Worm (Caenorhabditis elegans) whole organism, early embryonic: Measurements from ENCODE around the gene E02H9.3.
"Not testable (repeated sequence)": the region's sequence is repeated elsewhere in the genome, so short reads cannot be mapped to it uniquely, and the experiment has no call there.

ENCODE experiments used
- B0310.2 ChIP-seq: sonication (generic microtip); optimal IDR thresholded peaks from 2 replicates; lab custom pipeline; 2016; ENCODE audit warnings: mild to moderate bottlenecking, missing genetic modification characterization, missing compliant biosample characterization
- F13C5.2 ChIP-seq: sonication (generic microtip); optimal IDR thresholded peaks from 2 replicates; lab custom pipeline; 2017; ENCODE audit warnings: mild to moderate bottlenecking, missing genetic modification characterization, inconsistent platforms, missing compliant biosample characterization
- aly-1 ChIP-seq: sonication (generic microtip); optimal IDR thresholded peaks from 2 replicates; lab custom pipeline; 2016; ENCODE audit warnings: missing genetic modification characterization, missing compliant biosample characterization
- ama-1 ChIP-seq: fragments of 150-350 bp; optimal IDR thresholded peaks from 2 replicates; lab custom pipeline; 2014
- ceh-13 ChIP-seq: fragments of 200-800 bp; sonication (Bioruptor generic); optimal IDR thresholded peaks from 2 replicates; lab custom pipeline; 2018; ENCODE audit warnings: mild to moderate bottlenecking, missing genetic modification characterization, missing compliant biosample characterization
- ceh-36 ChIP-seq: sonication (generic microtip); optimal IDR thresholded peaks from 2 replicates; lab custom pipeline; 2016; ENCODE audit warnings: missing genetic modification characterization, inconsistent platforms, missing compliant biosample characterization
- ets-7 ChIP-seq: sonication (generic microtip); optimal IDR thresholded peaks from 2 replicates; lab custom pipeline; 2016; ENCODE audit warnings: missing genotype, missing genetic modification characterization, missing compliant biosample characterization
- flt-1 ChIP-seq: fragments of 200-800 bp; sonication (Bioruptor generic); IDR thresholded peaks from 2 replicates; pipeline ENCODE4 v1.3.6; 2022; ENCODE audit warnings: missing genetic modification characterization, missing compliant biosample characterization
- hmbx-1 ChIP-seq: sonication (generic microtip); optimal IDR thresholded peaks from 2 replicates; lab custom pipeline; 2016; ENCODE audit warnings: mild to moderate bottlenecking, missing genetic modification characterization, missing compliant biosample characterization
- hmg-4 ChIP-seq: fragments of 200-800 bp; sonication (Bioruptor generic); optimal IDR thresholded peaks from 2 replicates; lab custom pipeline; 2018; ENCODE audit warnings: mild to moderate bottlenecking, missing genetic modification characterization, missing compliant biosample characterization
- hnd-1 ChIP-seq: sonication (generic microtip); optimal IDR thresholded peaks from 2 replicates; lab custom pipeline; 2016; ENCODE audit warnings: missing genetic modification characterization, missing compliant biosample characterization
- pes-1 ChIP-seq: fragments of 200-800 bp; sonication (Bioruptor generic); IDR thresholded peaks from 2 replicates; pipeline ENCODE4 v1.3.6; 2022; ENCODE audit warnings: missing genetic modification reagents, missing genetic modification characterization, missing compliant biosample characterization
- scrt-1 ChIP-seq: fragments of 200-800 bp; sonication (Bioruptor generic); IDR thresholded peaks from 2 replicates; pipeline ENCODE4 v1.3.6; 2022; ENCODE audit warnings: missing genetic modification characterization, missing compliant biosample characterization
- sea-1 ChIP-seq: fragments of 200-800 bp; sonication (Bioruptor generic); conservative IDR thresholded peaks from 2 replicates; pipeline ENCODE4 v1.3.6; 2022; ENCODE audit warnings: missing genetic modification characterization, missing compliant biosample characterization
- tbx-11 ChIP-seq: fragments of 200-800 bp; sonication (Bioruptor generic); IDR thresholded peaks from 2 replicates; pipeline ENCODE4 v1.3.6; 2022; ENCODE audit warnings: missing genetic modification characterization, missing compliant biosample characterization
- tbx-37 ChIP-seq: fragments of 200-800 bp; sonication (Bioruptor generic); conservative IDR thresholded peaks from 2 replicates; pipeline ENCODE4 v1.3.6; 2022; ENCODE audit warnings: missing genetic modification reagents, missing genetic modification characterization, missing compliant biosample characterization
- tra-4 ChIP-seq: sonication (generic microtip); optimal IDR thresholded peaks from 2 replicates; lab custom pipeline; 2017; ENCODE audit warnings: missing genetic modification characterization, missing compliant biosample characterization

The E02H9.3 gene

DNA sequence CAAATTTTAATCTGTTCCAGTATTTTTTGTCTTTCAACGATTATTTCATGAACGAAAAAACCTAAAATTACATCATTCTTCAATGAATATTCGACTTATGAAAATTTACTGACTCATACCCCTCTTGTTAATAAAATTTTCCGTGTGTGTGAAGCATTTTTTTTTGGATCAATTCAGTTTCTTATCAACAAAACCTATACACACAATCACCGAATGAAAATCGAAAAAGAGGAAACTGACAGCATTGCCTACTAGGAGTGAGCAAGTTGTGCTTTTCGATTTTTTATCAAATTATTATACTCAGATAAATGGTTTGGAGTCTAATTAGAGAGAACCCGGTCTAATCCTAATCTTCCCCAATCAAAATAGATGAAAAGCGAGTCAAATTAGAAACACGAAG lies at the start of gene E02H9.3:
Gene E02H9.3 (plus strand): TSS at position 301 of the 400 bp plus-strand sequence.
- TF ChIP-seq hmbx-1 (tag; lab: Kevin White, UChicago); hnd-1; ceh-13 (GFP tag; lab: Kevin White, UChicago): not testable (repeated sequence)

DNA sequence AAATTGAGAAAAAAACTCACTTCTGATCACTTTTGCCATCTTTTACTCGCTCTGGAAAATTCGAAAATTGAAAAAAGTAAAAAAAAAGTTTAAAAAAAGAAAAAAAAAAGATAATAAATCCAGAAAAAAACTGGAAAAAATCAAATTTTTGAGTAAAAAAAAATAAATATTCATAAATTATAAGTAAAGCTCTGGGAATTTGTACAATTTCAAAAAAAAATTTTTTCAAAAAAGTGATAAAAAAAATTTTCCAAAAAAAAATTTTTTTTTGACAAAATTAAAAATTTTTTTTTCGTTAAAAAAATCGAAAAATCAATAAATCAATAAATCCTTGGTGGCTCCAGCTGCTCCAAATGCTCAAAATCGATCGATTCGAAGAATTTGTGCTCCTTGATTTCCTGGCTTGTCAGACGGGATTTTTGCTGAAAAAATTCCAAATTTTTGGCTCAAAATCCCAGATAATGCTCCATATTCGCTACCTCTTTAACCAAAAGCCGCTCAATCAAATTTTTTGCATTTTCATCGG lies 47.9 kb upstream of the E02H9.3 start, which contains the start of gene mrpl-30:
Gene mrpl-30 (minus strand): TSS at position 51 of the 526 bp plus-strand sequence.
- no peak for TF ChIP-seq ama-1
- no peak for TF ChIP-seq hnd-1
- no peak for TF ChIP-seq ceh-13 (GFP tag; lab: Kevin White, UChicago)
- no peak for TF ChIP-seq hmg-4 (GFP tag; lab: Kevin White, UChicago)
- no peak for TF ChIP-seq tbx-11 (GFP tag; lab: Robert Waterston, UW)
- no peak for TF ChIP-seq sea-1 (GFP tag; lab: Robert Waterston, UW)
- no peak for TF ChIP-seq hmbx-1 (tag; lab: Kevin White, UChicago)
- no peak for TF ChIP-seq B0310.2 (tag; lab: Kevin White, UChicago)
- TF ChIP-seq tbx-37 (GFP tag; lab: Robert Waterston, UW) = no peak
- no peak for TF ChIP-seq tra-4 (tag; lab: Kevin White, UChicago)
- TF ChIP-seq flt-1 = no peak
- TF ChIP-seq F13C5.2 (tag; lab: Kevin White, UChicago) = no peak
- TF ChIP-seq scrt-1 = no peak
- TF ChIP-seq ceh-36 (tag; lab: Kevin White, UChicago) = no peak

DNA sequence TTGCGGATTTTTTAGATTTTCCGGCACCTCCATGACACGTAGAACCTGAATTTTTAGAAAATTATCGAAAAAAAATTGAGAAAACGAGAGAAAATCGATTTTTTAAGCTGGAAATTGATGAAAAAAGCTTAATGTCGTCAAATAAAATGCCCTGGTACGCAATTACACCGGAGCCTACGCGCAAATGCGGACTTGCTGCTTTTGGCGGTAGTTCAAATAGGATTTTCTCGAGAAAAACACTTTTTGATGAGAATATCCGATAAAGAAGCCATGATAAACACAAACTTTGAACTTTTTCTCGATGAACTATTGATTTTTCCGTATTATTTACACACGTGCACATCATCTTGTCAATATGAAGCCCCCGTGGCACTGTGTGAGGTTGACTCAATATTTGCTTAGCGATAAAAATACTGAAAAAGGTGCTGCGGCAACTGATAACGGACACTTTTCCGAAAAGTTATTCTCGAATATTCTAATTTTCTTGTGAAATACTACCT lies 40.6 kb upstream of the E02H9.3 start, which contains the start of the genes W04B5.5 and W04B5.3:
Gene W04B5.5 (minus strand): TSS at position 51 of the 500 bp plus-strand sequence.
Gene W04B5.3 (plus strand): TSS at position 356 of the 500 bp plus-strand sequence.
- TF ChIP-seq F13C5.2 (tag; lab: Kevin White, UChicago) (peak; percentile 45), flt-1 (0 out of 2 replicates have a peak, but pooled peaks have one; percentile 19), pes-1 (no peak), scrt-1 (no peak)

DNA sequence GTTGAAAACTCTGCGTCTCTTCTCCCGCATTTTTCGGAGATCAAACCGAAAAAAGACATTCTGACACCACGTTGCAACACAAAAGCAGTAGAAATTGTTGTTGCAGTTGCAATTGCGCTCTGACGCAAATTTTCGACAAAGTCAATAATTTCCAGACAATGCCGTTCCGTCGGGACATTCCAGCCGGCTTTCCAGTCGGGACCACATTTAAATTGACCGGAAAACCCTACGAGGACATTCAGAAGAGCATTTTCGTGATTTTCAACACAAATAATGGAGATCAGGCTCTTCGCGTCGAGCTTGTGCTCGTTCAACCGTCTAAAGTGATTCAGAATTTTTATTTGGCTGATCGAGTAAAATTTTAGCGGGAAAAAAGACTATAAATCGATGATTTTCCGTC lies 39.9 kb upstream of the E02H9.3 start:
- no peak for TF ChIP-seq ceh-13 (GFP tag; lab: Kevin White, UChicago)
- no peak for TF ChIP-seq flt-1
- TF ChIP-seq scrt-1 = no peak

DNA sequence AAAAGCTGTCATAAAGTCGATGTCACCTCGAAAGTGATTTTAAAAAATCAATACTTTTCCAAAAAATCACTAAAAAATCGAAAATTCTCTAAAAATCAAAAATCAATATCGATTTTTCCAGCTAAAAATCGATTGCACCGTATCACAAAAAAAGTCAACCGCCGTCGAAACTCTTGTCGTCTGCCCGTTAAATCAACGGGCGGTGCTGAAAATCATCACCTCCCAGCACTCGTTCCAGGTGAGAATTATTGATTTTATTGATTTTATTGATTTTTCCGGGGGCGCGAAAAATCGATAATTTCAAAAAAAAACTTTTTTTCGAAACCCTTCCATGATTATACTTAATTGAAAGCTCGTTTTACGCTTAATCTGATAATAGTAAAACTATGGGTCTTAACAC lies 39.3 kb upstream of the E02H9.3 start:
- TF ChIP-seq tra-4 (tag; lab: Kevin White, UChicago) = no peak
- no peak for TF ChIP-seq ceh-13 (GFP tag; lab: Kevin White, UChicago)
- TF ChIP-seq pes-1 = no peak
- no peak for TF ChIP-seq ets-7 (tag; lab: Kevin White, UChicago)
- TF ChIP-seq hmg-4 (GFP tag; lab: Kevin White, UChicago) = no peak
- no peak for TF ChIP-seq B0310.2 (tag; lab: Kevin White, UChicago)
- TF ChIP-seq F13C5.2 (tag; lab: Kevin White, UChicago) = no peak
- no peak for TF ChIP-seq hmbx-1 (tag; lab: Kevin White, UChicago)
- no peak for TF ChIP-seq tbx-11 (GFP tag; lab: Robert Waterston, UW)
- TF ChIP-seq hnd-1 = no peak
- TF ChIP-seq tbx-37 (GFP tag; lab: Robert Waterston, UW) = no peak
- TF ChIP-seq ceh-36 (tag; lab: Kevin White, UChicago) = no peak
- no peak for TF ChIP-seq scrt-1
- TF ChIP-seq ama-1 = no peak
- no peak for TF ChIP-seq aly-1
- TF ChIP-seq flt-1 = no peak
- no peak for TF ChIP-seq sea-1 (GFP tag; lab: Robert Waterston, UW)

DNA sequence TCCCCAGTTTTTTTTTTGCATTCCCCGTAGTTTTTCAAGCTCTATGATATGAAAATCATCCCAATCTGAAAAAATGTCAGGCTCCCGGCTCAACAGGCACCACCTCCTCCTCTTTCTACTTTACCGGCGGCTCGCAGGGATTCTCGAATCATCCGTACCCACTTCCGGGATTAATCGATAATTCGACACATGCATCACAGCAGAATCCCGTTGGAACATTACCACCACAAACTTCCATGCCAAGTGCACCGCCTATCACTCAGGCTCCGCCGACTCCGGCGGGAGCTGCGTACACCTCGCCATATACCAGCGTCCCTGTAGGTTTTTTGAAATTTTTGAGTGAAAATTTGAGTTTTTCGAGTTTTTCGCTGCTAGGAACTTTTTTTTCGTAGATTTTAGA lies 37.6 kb upstream of the E02H9.3 start:
- TF ChIP-seq ets-7 (tag; lab: Kevin White, UChicago) (no peak), hmbx-1 (tag; lab: Kevin White, UChicago) (no peak), ceh-36 (tag; lab: Kevin White, UChicago) (no peak), hmg-4 (GFP tag; lab: Kevin White, UChicago) (no peak), tra-4 (tag; lab: Kevin White, UChicago) (no peak), ama-1 (no peak), sea-1 (GFP tag; lab: Robert Waterston, UW) (no peak), B0310.2 (tag; lab: Kevin White, UChicago) (no peak), tbx-37 (GFP tag; lab: Robert Waterston, UW) (no peak), ceh-13 (GFP tag; lab: Kevin White, UChicago) (no peak), F13C5.2 (tag; lab: Kevin White, UChicago) (no peak), pes-1 (no peak), flt-1 (no peak), tbx-11 (GFP tag; lab: Robert Waterston, UW) (no peak), hnd-1 (no peak), aly-1 (no peak), scrt-1 (no peak)

DNA sequence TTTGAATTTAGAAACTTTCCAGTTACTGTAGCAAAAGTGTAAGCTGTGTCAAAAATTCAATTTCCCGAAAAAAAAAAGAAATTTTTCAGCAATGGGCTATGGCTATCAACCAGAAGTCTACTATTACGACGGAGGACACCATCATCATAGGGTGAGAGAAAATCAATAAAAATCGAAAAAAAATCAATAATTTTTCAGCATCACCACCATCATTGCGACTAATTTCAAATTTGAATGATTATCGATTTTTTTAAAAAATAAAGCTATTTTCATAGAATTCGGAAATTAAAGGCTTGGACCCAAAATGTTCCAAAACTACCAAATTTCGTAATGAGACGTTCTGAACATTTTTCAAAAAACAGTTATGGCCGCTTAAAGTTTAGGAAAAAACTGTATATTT lies 35.2 kb upstream of the E02H9.3 start:
- TF ChIP-seq tbx-37 (GFP tag; lab: Robert Waterston, UW) (no peak), tbx-11 (GFP tag; lab: Robert Waterston, UW) (no peak), hmbx-1 (tag; lab: Kevin White, UChicago) (no peak), flt-1 (no peak), tra-4 (tag; lab: Kevin White, UChicago) (no peak), aly-1 (no peak), sea-1 (GFP tag; lab: Robert Waterston, UW) (no peak), ets-7 (tag; lab: Kevin White, UChicago) (no peak), pes-1 (no peak), B0310.2 (tag; lab: Kevin White, UChicago) (no peak), hnd-1 (no peak), ceh-13 (GFP tag; lab: Kevin White, UChicago) (no peak), hmg-4 (GFP tag; lab: Kevin White, UChicago) (no peak), scrt-1 (no peak), F13C5.2 (tag; lab: Kevin White, UChicago) (no peak), ceh-36 (tag; lab: Kevin White, UChicago) (no peak)
